Fruit fly (Drosophila melanogaster) whole organism, embryonic: ENCODE results near the gene Arfip.
A peak's percentile ranks its signal among the peaks of the same experiment; 100 is the strongest.

ENCODE experiments used
- ATbp ChIP-seq: fragments of 200-800 bp; sonication (Bioruptor generic); optimal IDR thresholded peaks from 2 replicates; lab custom pipeline; 2017; ENCODE audit warnings: missing biosample characterization, mild to moderate bottlenecking, missing genetic modification characterization, missing genetic modification reagents
- Atf6 ChIP-seq: fragments of 200-800 bp; sonication (Bioruptor generic); IDR thresholded peaks from 2 replicates; pipeline ENCODE4 v1.3.6; 2022; ENCODE audit warnings: missing biosample characterization, missing genetic modification characterization
- CG12659 ChIP-seq: fragments of 200-800 bp; sonication (Bioruptor generic); optimal IDR thresholded peaks from 3 replicates; lab custom pipeline; 2017; ENCODE audit warnings: mild to moderate bottlenecking, missing biosample characterization, missing genetic modification reagents, missing genetic modification characterization
- CG13296 ChIP-seq: fragments of 200-800 bp; sonication (Bioruptor generic); optimal IDR thresholded peaks from 3 replicates; lab custom pipeline; 2018; ENCODE audit warnings: missing biosample characterization, mild to moderate bottlenecking, missing genetic modification characterization
- CG13894 ChIP-seq: fragments of 200-800 bp; sonication (Bioruptor generic); optimal IDR thresholded peaks from 3 replicates; lab custom pipeline; 2018; ENCODE audit warnings: missing biosample characterization, mild to moderate bottlenecking, missing genetic modification characterization, moderate library complexity
- CG14014 ChIP-seq: fragments of 200-800 bp; sonication (Bioruptor generic); IDR thresholded peaks from 2 replicates; pipeline ENCODE4 v1.3.6; 2022; ENCODE audit warnings: missing biosample characterization, missing genetic modification characterization
- CG15011 ChIP-seq: fragments of 200-800 bp; sonication (Bioruptor generic); optimal IDR thresholded peaks from 3 replicates; lab custom pipeline; 2018; ENCODE audit warnings: missing biosample characterization, mild to moderate bottlenecking, missing genetic modification characterization
- CG18011 ChIP-seq: fragments of 200-800 bp; sonication (Bioruptor generic); optimal IDR thresholded peaks from 2 replicates; lab custom pipeline; 2017; ENCODE audit warnings: missing biosample characterization, missing genetic modification characterization, mild to moderate bottlenecking, moderate library complexity, missing genotype
- CG18599 ChIP-seq: fragments of 200-800 bp; sonication (Bioruptor generic); optimal IDR thresholded peaks from 3 replicates; lab custom pipeline; 2017; ENCODE audit warnings: missing biosample characterization, missing genetic modification characterization, mild to moderate bottlenecking, moderate library complexity, missing genetic modification reagents
- CG18764 ChIP-seq: fragments of 200-800 bp; sonication (Bioruptor generic); optimal IDR thresholded peaks from 3 replicates; lab custom pipeline; 2016; ENCODE audit warnings: missing biosample characterization, missing genetic modification characterization
- CG2129 ChIP-seq: fragments of 200-800 bp; sonication (Bioruptor generic); IDR thresholded peaks from 2 replicates; pipeline ENCODE4 v1.3.6; 2022; ENCODE audit warnings: missing biosample characterization, missing genetic modification characterization; ENCODE audit not compliant: partially characterized antibody
- CG3065 ChIP-seq: fragments of 200-800 bp; sonication (Bioruptor generic); optimal IDR thresholded peaks from 2 replicates; lab custom pipeline; 2016; ENCODE audit warnings: missing biosample characterization, missing genetic modification characterization
- CG33213 ChIP-seq: fragments of 200-800 bp; sonication (Bioruptor generic); optimal IDR thresholded peaks from 3 replicates; lab custom pipeline; 2016; ENCODE audit warnings: missing biosample characterization, missing genetic modification characterization
- CG5953 ChIP-seq: fragments of 200-800 bp; sonication (Bioruptor generic); IDR thresholded peaks from 2 replicates; pipeline ENCODE4 v1.3.6; 2022; ENCODE audit warnings: missing biosample characterization, missing genetic modification characterization
- CG6175 ChIP-seq: fragments of 200-800 bp; sonication (Bioruptor generic); IDR thresholded peaks from 3 replicates; pipeline ENCODE4 v1.3.6; 2022; ENCODE audit warnings: missing biosample characterization, missing genetic modification characterization
- CG6654 ChIP-seq: fragments of 200-800 bp; sonication (Bioruptor generic); optimal IDR thresholded peaks from 2 replicates; lab custom pipeline; 2017; ENCODE audit warnings: missing biosample characterization, mild to moderate bottlenecking, missing genetic modification characterization
- CG6813 ChIP-seq: fragments of 200-800 bp; sonication (Bioruptor generic); optimal IDR thresholded peaks from 2 replicates; lab custom pipeline; 2017; ENCODE audit warnings: missing biosample characterization, missing genetic modification characterization, mild to moderate bottlenecking, moderate library complexity, missing genetic modification reagents
- CG6854 ChIP-seq: fragments of 200-800 bp; sonication (Bioruptor generic); optimal IDR thresholded peaks from 3 replicates; lab custom pipeline; 2017; ENCODE audit warnings: missing biosample characterization, mild to moderate bottlenecking, missing genetic modification characterization
- CG7357 ChIP-seq: fragments of 200-800 bp; sonication (Bioruptor generic); IDR thresholded peaks from 3 replicates; pipeline ENCODE4 v1.3.6; 2022; ENCODE audit warnings: missing biosample characterization, missing genetic modification characterization
- CG7987 ChIP-seq: fragments of 200-800 bp; sonication (Bioruptor generic); optimal IDR thresholded peaks from 2 replicates; lab custom pipeline; 2018; ENCODE audit warnings: missing biosample characterization, mild to moderate bottlenecking, missing genetic modification characterization, moderate library complexity
- CG8089 ChIP-seq: fragments of 200-800 bp; sonication (Bioruptor generic); optimal IDR thresholded peaks from 3 replicates; lab custom pipeline; 2016; ENCODE audit warnings: missing biosample characterization, missing genetic modification characterization
- CG9609 ChIP-seq: fragments of 200-800 bp; sonication (Bioruptor generic); optimal IDR thresholded peaks from 3 replicates; lab custom pipeline; 2016; ENCODE audit warnings: missing biosample characterization, missing genetic modification characterization
- CG9727 ChIP-seq: fragments of 200-800 bp; sonication (Bioruptor generic); optimal IDR thresholded peaks from 3 replicates; lab custom pipeline; 2017; ENCODE audit warnings: missing biosample characterization, mild to moderate bottlenecking, missing genetic modification characterization
- CHES-1-like ChIP-seq: fragments of 200-800 bp; sonication (Bioruptor generic); optimal IDR thresholded peaks from 2 replicates; lab custom pipeline; 2016; ENCODE audit warnings: missing biosample characterization, missing genetic modification characterization
- CrebB ChIP-seq: fragments of 200-800 bp; sonication (Bioruptor generic); optimal IDR thresholded peaks from 3 replicates; lab custom pipeline; 2018; ENCODE audit warnings: missing biosample characterization, mild to moderate bottlenecking, missing genetic modification characterization
- Dfd ChIP-seq, 2 experiments: fragments of >200 bp; optimal IDR thresholded peaks; 2 replicates each; lab custom pipeline; 2017; ENCODE audit warnings: missing biosample characterization in 2 of 2, missing genetic modification characterization in 2 of 2
- Fer1 ChIP-seq: fragments of 200-800 bp; sonication (Bioruptor generic); optimal IDR thresholded peaks from 2 replicates; lab custom pipeline; 2017; ENCODE audit warnings: missing biosample characterization, mild to moderate bottlenecking, missing genetic modification characterization
- Gsc ChIP-seq: fragments of 200-800 bp; sonication (Bioruptor generic); IDR thresholded peaks from 2 replicates; pipeline ENCODE4 v1.3.6; 2022; ENCODE audit warnings: missing biosample characterization, missing genetic modification characterization
- HLH3B ChIP-seq: fragments of 200-800 bp; sonication (Bioruptor generic); IDR thresholded peaks from 2 replicates; pipeline ENCODE4 v1.3.6; 2022; ENCODE audit warnings: missing biosample characterization, missing genetic modification characterization
- Hr3 ChIP-seq: fragments of 200-800 bp; sonication (Bioruptor generic); optimal IDR thresholded peaks from 3 replicates; lab custom pipeline; 2016; ENCODE audit warnings: missing biosample characterization, missing genetic modification characterization
- MBD-R2 ChIP-seq: fragments of 200-800 bp; sonication (Bioruptor generic); IDR thresholded peaks from 2 replicates; pipeline ENCODE4 v1.3.6; 2022; ENCODE audit warnings: missing biosample characterization, missing genetic modification characterization
- Mad ChIP-seq: fragments of 200-800 bp; sonication (Bioruptor generic); optimal IDR thresholded peaks from 2 replicates; lab custom pipeline; 2016; ENCODE audit warnings: missing biosample characterization, missing genetic modification characterization
- NK7.1 ChIP-seq: fragments of 200-800 bp; sonication (Bioruptor generic); optimal IDR thresholded peaks from 3 replicates; lab custom pipeline; 2016; ENCODE audit warnings: missing biosample characterization, missing genetic modification characterization
- Neu2 ChIP-seq: fragments of 200-800 bp; sonication (Bioruptor generic); optimal IDR thresholded peaks from 3 replicates; lab custom pipeline; 2016; ENCODE audit warnings: missing biosample characterization, missing genetic modification characterization, borderline replicate concordance
- Nf-YB ChIP-seq: fragments of 200-800 bp; sonication (Bioruptor generic); optimal IDR thresholded peaks from 3 replicates; lab custom pipeline; 2019; ENCODE audit warnings: missing biosample characterization, mild to moderate bottlenecking, missing genetic modification characterization, moderate library complexity
- PHDP ChIP-seq: fragments of 200-800 bp; sonication (Bioruptor generic); optimal IDR thresholded peaks from 3 replicates; lab custom pipeline; 2018; ENCODE audit warnings: missing biosample characterization, mild to moderate bottlenecking, missing genetic modification characterization, moderate library complexity
- Vsx1 ChIP-seq: fragments of 200-800 bp; sonication (Bioruptor generic); optimal IDR thresholded peaks from 2 replicates; lab custom pipeline; 2017; ENCODE audit warnings: missing biosample characterization, mild to moderate bottlenecking, missing genetic modification characterization, missing genetic modification reagents
- abd-A ChIP-seq: fragments of 200-800 bp; sonication (Bioruptor generic); optimal IDR thresholded peaks from 3 replicates; lab custom pipeline; 2019; ENCODE audit warnings: missing biosample characterization, mild to moderate bottlenecking, missing genetic modification characterization, moderate library complexity
- ash1 ChIP-seq: fragments of 200-800 bp; sonication (Bioruptor generic); optimal IDR thresholded peaks from 2 replicates; lab custom pipeline; 2018; ENCODE audit warnings: missing biosample characterization, mild to moderate bottlenecking, missing genetic modification characterization
- bowl ChIP-seq: fragments of 200-800 bp; sonication (Bioruptor generic); IDR thresholded peaks from 2 replicates; pipeline ENCODE4 v1.3.6; 2022; ENCODE audit warnings: missing biosample characterization, missing genetic modification characterization
- btn ChIP-seq: fragments of 200-800 bp; sonication (Bioruptor generic); optimal IDR thresholded peaks from 2 replicates; lab custom pipeline; 2016; ENCODE audit warnings: missing biosample characterization, missing genetic modification characterization
- dan ChIP-seq: fragments of 200-800 bp; sonication (Bioruptor generic); IDR thresholded peaks from 2 replicates; pipeline ENCODE4 v1.3.6; 2022; ENCODE audit warnings: missing biosample characterization, missing genetic modification characterization
- danr ChIP-seq: fragments of 200-800 bp; sonication (Bioruptor generic); IDR thresholded peaks from 2 replicates; pipeline ENCODE4 v1.3.6; 2022; ENCODE audit warnings: missing biosample characterization, missing genetic modification characterization
- dysf ChIP-seq: fragments of 200-800 bp; sonication (Bioruptor generic); IDR thresholded peaks from 3 replicates; pipeline ENCODE4 v1.3.6; 2022; ENCODE audit warnings: missing biosample characterization, missing genetic modification characterization
- fru ChIP-seq: fragments of >200 bp; optimal IDR thresholded peaks from 2 replicates; lab custom pipeline; 2017
- lmd ChIP-seq: fragments of 200-800 bp; sonication (Bioruptor generic); IDR thresholded peaks from 2 replicates; pipeline ENCODE4 v1.3.6; 2022; ENCODE audit warnings: missing biosample characterization, missing genetic modification characterization
- nom ChIP-seq: fragments of 200-800 bp; sonication (Bioruptor generic); optimal IDR thresholded peaks from 2 replicates; lab custom pipeline; 2017; ENCODE audit warnings: missing biosample characterization, missing genetic modification characterization, mild to moderate bottlenecking, moderate library complexity, missing genetic modification reagents
- rib ChIP-seq: fragments of 200-800 bp; sonication (Bioruptor generic); IDR thresholded peaks from 2 replicates; pipeline ENCODE4 v1.3.6; 2022; ENCODE audit warnings: missing biosample characterization, missing genetic modification characterization
- sd ChIP-seq: fragments of 200-800 bp; sonication (Bioruptor generic); optimal IDR thresholded peaks from 3 replicates; lab custom pipeline; 2018; ENCODE audit warnings: missing biosample characterization, mild to moderate bottlenecking, missing genetic modification characterization, moderate library complexity
- so ChIP-seq: fragments of 200-800 bp; sonication (Bioruptor generic); IDR thresholded peaks from 3 replicates; pipeline ENCODE4 v1.3.6; 2022; ENCODE audit warnings: missing biosample characterization, missing genetic modification characterization
- tap ChIP-seq: fragments of 200-800 bp; optimal IDR thresholded peaks from 3 replicates; lab custom pipeline; 2019; ENCODE audit warnings: missing biosample characterization, mild to moderate bottlenecking, missing genetic modification characterization, moderate library complexity
- yki ChIP-seq: fragments of >200 bp; optimal IDR thresholded peaks from 3 replicates; lab custom pipeline; 2018

The Arfip gene

dm6 chr3R:11198062-11198472 lies 36.7 kb downstream of the Arfip start (continued):
- TF ChIP-seq ash1 (GFP tag; lab: Kevin White, UChicago) = no peak
- no peak for TF ChIP-seq Atf6 (GFP tag; lab: Robert Waterston, UW)
- peak; percentile 21 for TF ChIP-seq CG18599 (GFP tag; lab: Kevin White, UChicago)
- no peak for TF ChIP-seq CG33213 (GFP tag; lab: Kevin White, UChicago)
- no peak for TF ChIP-seq CG18764 (GFP tag; lab: Kevin White, UChicago)
- TF ChIP-seq dysf (GFP tag; lab: Robert Waterston, UW) = no peak
- TF ChIP-seq Neu2 = no peak
- no peak for TF ChIP-seq danr (GFP tag; lab: Robert Waterston, UW)
- no peak for TF ChIP-seq tap (tag; lab: Kevin White, UChicago)
- no peak for TF ChIP-seq bowl
- no peak for TF ChIP-seq CG5953
- no peak for TF ChIP-seq yki
- TF ChIP-seq sd (tag; lab: Kevin White, UChicago) = peak; percentile 86
- no peak for TF ChIP-seq CG2129
- no peak for TF ChIP-seq PHDP (tag; lab: Kevin White, UChicago)
- no peak for TF ChIP-seq NK7.1 (GFP tag; lab: Kevin White, UChicago)
- no peak for TF ChIP-seq CG6854 (GFP tag; lab: Kevin White, UChicago)
- TF ChIP-seq HLH3B (GFP tag; lab: Robert Waterston, UW) = no peak
- no peak for TF ChIP-seq CG13296
- TF ChIP-seq CG18011 = no peak
- TF ChIP-seq ATbp (GFP tag; lab: Kevin White, UChicago) = no peak
- TF ChIP-seq CG15011 (GFP tag; lab: Kevin White, UChicago) = no peak
- TF ChIP-seq CG6813 (GFP tag; lab: Kevin White, UChicago) = no peak
- TF ChIP-seq btn = no peak
- TF ChIP-seq lmd = no peak
- no peak for TF ChIP-seq fru
- TF ChIP-seq MBD-R2 (GFP tag; lab: Robert Waterston, UW) = peak; percentile 21; the same call in 1 of the 2 replicates
- TF ChIP-seq CG6654 (GFP tag; lab: Kevin White, UChicago) = no peak
- TF ChIP-seq CG7357 (GFP tag; lab: Robert Waterston, UW) = no peak
- TF ChIP-seq CG7987 = peak; percentile 23
- no peak for TF ChIP-seq Nf-YB
- TF ChIP-seq so (GFP tag; lab: Robert Waterston, UW) = no peak
- TF ChIP-seq Gsc (GFP tag; lab: Robert Waterston, UW) = no peak
- TF ChIP-seq CG14014 = peak; percentile 46; the same call in 1 of the 2 replicates
- no peak for TF ChIP-seq Vsx1 (GFP tag; lab: Kevin White, UChicago)
- no peak for TF ChIP-seq CG9609 (GFP tag; lab: Kevin White, UChicago)
- TF ChIP-seq CHES-1-like = no peak
- TF ChIP-seq CG13894 (tag; lab: Kevin White, UChicago) = peak; percentile 43
- TF ChIP-seq Fer1 (GFP tag; lab: Kevin White, UChicago) = no peak
- TF ChIP-seq abd-A (tag; lab: Kevin White, UChicago) = peak; percentile 78
- no peak for TF ChIP-seq CrebB (tag; lab: Kevin White, UChicago)
- no peak for TF ChIP-seq dan (GFP tag; lab: Robert Waterston, UW)
- no peak for TF ChIP-seq Dfd (GFP tag; optimal IDR thresholded peaks at IDR 0.05; lab: Kevin White, UChicago)
- TF ChIP-seq Hr3 (GFP tag; lab: Kevin White, UChicago) = no peak
- TF ChIP-seq CG9727 (GFP tag; lab: Kevin White, UChicago) = no peak
- no peak for TF ChIP-seq CG8089 (GFP tag; lab: Kevin White, UChicago)
- TF ChIP-seq Mad (GFP tag; lab: Kevin White, UChicago) = no peak
- TF ChIP-seq CG3065 = no peak
- TF ChIP-seq nom = no peak
- TF ChIP-seq CG12659 (GFP tag; lab: Kevin White, UChicago) = no peak
- 0 out of 3 replicates have a peak, but pooled peaks have one; percentile 23 for TF ChIP-seq CG6175 (GFP tag; lab: Robert Waterston, UW)
- TF ChIP-seq rib (GFP tag; lab: Robert Waterston, UW) = peak; percentile 52; the same call in 1 of the 2 replicates
